Fruit fly (Drosophila melanogaster) whole organism, adult: ENCODE data around the gene brwl.
A peak's percentile ranks its signal among the peaks of the same experiment; 100 is the strongest.

Experiments
- CG11617 ChIP-seq: fragments of 200-800 bp; sonication (Bioruptor generic); optimal IDR thresholded peaks from 2 replicates; lab custom pipeline; 2017; ENCODE audit warnings: mild to moderate bottlenecking, missing biosample characterization, missing genetic modification reagents, missing genetic modification characterization
- CG12768 ChIP-seq: fragments of 200-800 bp; sonication (Bioruptor generic); optimal IDR thresholded peaks from 2 replicates; lab custom pipeline; 2017; ENCODE audit warnings: missing biosample characterization, missing genetic modification characterization, mild to moderate bottlenecking, moderate library complexity, missing genetic modification reagents
- CG14711 ChIP-seq: fragments of 200-800 bp; sonication (Bioruptor generic); optimal IDR thresholded peaks from 2 replicates; lab custom pipeline; 2018; ENCODE audit warnings: missing biosample characterization, mild to moderate bottlenecking, missing genetic modification characterization, moderate library complexity
- CG1620 ChIP-seq: fragments of 200-800 bp; sonication (Bioruptor generic); optimal IDR thresholded peaks from 2 replicates; lab custom pipeline; 2016; ENCODE audit warnings: missing biosample characterization, missing genetic modification characterization
- CG33017 ChIP-seq: fragments of 200-800 bp; sonication (Bioruptor generic); optimal IDR thresholded peaks from 2 replicates; lab custom pipeline; 2018; ENCODE audit warnings: missing biosample characterization, mild to moderate bottlenecking, missing genetic modification characterization, moderate library complexity
- CG5204 ChIP-seq: fragments of 200-800 bp; sonication (Bioruptor generic); optimal IDR thresholded peaks from 2 replicates; lab custom pipeline; 2016; ENCODE audit warnings: missing biosample characterization, missing genetic modification characterization
- CG7045 ChIP-seq: fragments of 200-800 bp; sonication (Bioruptor generic); optimal IDR thresholded peaks from 2 replicates; lab custom pipeline; 2017; ENCODE audit warnings: missing biosample characterization, mild to moderate bottlenecking, missing genetic modification characterization
- CG7101 ChIP-seq: fragments of 200-800 bp; sonication (Bioruptor generic); optimal IDR thresholded peaks from 2 replicates; lab custom pipeline; 2018; ENCODE audit warnings: missing biosample characterization, mild to moderate bottlenecking, missing genetic modification characterization, moderate library complexity
- Clk ChIP-seq: fragments of 200-800 bp; sonication (Bioruptor generic); optimal IDR thresholded peaks from 2 replicates; lab custom pipeline; 2017; ENCODE audit warnings: missing biosample characterization, missing genetic modification characterization
- Crg-1 ChIP-seq: fragments of 200-800 bp; sonication (Bioruptor generic); optimal IDR thresholded peaks from 2 replicates; lab custom pipeline; 2016; ENCODE audit warnings: missing biosample characterization, missing genetic modification characterization
- Hr96 ChIP-seq: fragments of 200-800 bp; sonication (Bioruptor generic); optimal IDR thresholded peaks from 2 replicates; lab custom pipeline; 2016; ENCODE audit warnings: missing biosample characterization, missing genetic modification characterization
- Mnt ChIP-seq: fragments of 200-800 bp; sonication (Bioruptor generic); optimal IDR thresholded peaks from 2 replicates; lab custom pipeline; 2016; ENCODE audit warnings: missing biosample characterization, mild to moderate bottlenecking, missing genetic modification characterization
- bab1 ChIP-seq: fragments of 200-800 bp; sonication (Bioruptor generic); optimal IDR thresholded peaks from 3 replicates; lab custom pipeline; 2019; ENCODE audit warnings: missing biosample characterization, mild to moderate bottlenecking, missing genetic modification characterization, moderate library complexity
- cic ChIP-seq: fragments of 200-800 bp; sonication (Bioruptor generic); optimal IDR thresholded peaks from 2 replicates; lab custom pipeline; 2017; ENCODE audit warnings: missing biosample characterization, mild to moderate bottlenecking, missing genetic modification characterization, moderate library complexity
- cnc ChIP-seq, 2 experiments: fragments of >200 bp; optimal IDR thresholded peaks; 2 replicates each; lab custom pipeline; 2017
- kay ChIP-seq: fragments of 200-800 bp; sonication (Bioruptor generic); peaks from one replicate; lab custom pipeline; 2016; ENCODE audit warnings: missing biosample characterization, missing genetic modification characterization, borderline replicate concordance
- ovo ChIP-seq: fragments of 200-800 bp; sonication (Bioruptor generic); optimal IDR thresholded peaks from 2 replicates; lab custom pipeline; 2016; ENCODE audit warnings: missing biosample characterization, missing genetic modification characterization
- pad ChIP-seq: fragments of 200-800 bp; sonication (Bioruptor generic); optimal IDR thresholded peaks from 3 replicates; lab custom pipeline; 2017; ENCODE audit warnings: missing biosample characterization, missing genetic modification characterization, mild to moderate bottlenecking, moderate library complexity, missing genetic modification reagents
- tj ChIP-seq: fragments of 200-800 bp; sonication (Bioruptor generic); optimal IDR thresholded peaks from 3 replicates; lab custom pipeline; 2017; ENCODE audit warnings: missing biosample characterization, mild to moderate bottlenecking, missing genetic modification characterization, moderate library complexity
- toe ChIP-seq: fragments of 200-800 bp; sonication (Bioruptor generic); optimal IDR thresholded peaks from 2 replicates; lab custom pipeline; 2016; ENCODE audit warnings: missing biosample characterization, missing genetic modification characterization

The brwl gene

DNA sequence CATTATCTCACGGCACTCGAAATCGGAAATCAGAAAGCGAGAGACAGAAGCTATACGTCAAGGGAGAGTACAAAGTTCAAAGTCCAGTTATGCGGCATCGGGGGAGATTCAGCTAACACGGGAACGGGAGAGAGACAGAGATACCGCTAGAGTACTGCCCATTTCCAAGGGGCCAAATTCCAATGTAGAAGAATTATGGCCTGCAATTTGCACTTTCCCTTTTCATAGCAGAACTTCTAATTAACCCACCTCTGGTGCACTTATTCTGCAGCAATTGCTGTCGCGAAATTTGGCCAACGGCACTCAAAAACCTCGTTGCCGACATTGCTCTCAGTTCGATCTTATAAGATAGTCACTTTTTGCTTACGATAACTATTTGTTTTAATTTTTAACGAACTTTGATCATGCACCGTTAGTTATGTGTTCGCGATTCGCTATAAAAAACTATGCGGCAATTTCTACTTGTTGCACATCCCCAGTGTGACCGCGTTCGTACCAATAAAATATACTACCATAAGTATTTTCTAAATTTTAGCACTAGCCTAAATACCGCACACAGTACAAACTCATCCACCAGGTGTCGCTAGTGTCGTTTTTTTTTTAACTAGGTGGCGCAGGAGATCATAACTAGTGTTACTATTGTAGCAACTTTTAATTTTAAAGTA, 7.7 kb downstream of the brwl start, which contains the start of gene Mtpalpha:
Gene Mtpalpha (minus strand): TSS at position 501 of the 665 bp plus-strand sequence.
- peak; percentile 75 for TF ChIP-seq CG7045
- peak; percentile 85 for TF ChIP-seq toe
- TF ChIP-seq CG33017 (tag; lab: Kevin White, UChicago) = peak; percentile 37
- TF ChIP-seq CG7101 (tag; lab: Kevin White, UChicago) = peak; percentile 7
- peak; percentile 85 for TF ChIP-seq bab1 (GFP tag; lab: Kevin White, UChicago)
- peak; percentile 98 for TF ChIP-seq CG12768 (GFP tag; lab: Kevin White, UChicago)
- peak; percentile 72 for TF ChIP-seq CG5204 (GFP tag; lab: Kevin White, UChicago)
- peak; percentile 77 for TF ChIP-seq tj (GFP tag; lab: Kevin White, UChicago)
- peak; percentile 57 for TF ChIP-seq Crg-1 (GFP tag; lab: Kevin White, UChicago)
- no peak for TF ChIP-seq cnc (optimal IDR thresholded peaks at IDR 0.05; lab: Kevin White, UChicago)
- peak; percentile 87 for TF ChIP-seq Hr96 (GFP tag; lab: Kevin White, UChicago)
- peak; percentile 48 for TF ChIP-seq ovo (GFP tag; lab: Kevin White, UChicago)
- TF ChIP-seq kay = peak; percentile 79
- TF ChIP-seq CG1620 = peak; percentile 35
- TF ChIP-seq Mnt (GFP tag; lab: Kevin White, UChicago) = peak; percentile 28
- TF ChIP-seq CG14711 (tag; lab: Kevin White, UChicago) = no peak
- peak; percentile 36 for TF ChIP-seq cic
- TF ChIP-seq CG11617 = peak; percentile 84
- TF ChIP-seq pad (GFP tag; lab: Kevin White, UChicago) = peak; percentile 15
- TF ChIP-seq Clk (GFP tag; lab: Kevin White, UChicago) = peak; percentile 57

DNA sequence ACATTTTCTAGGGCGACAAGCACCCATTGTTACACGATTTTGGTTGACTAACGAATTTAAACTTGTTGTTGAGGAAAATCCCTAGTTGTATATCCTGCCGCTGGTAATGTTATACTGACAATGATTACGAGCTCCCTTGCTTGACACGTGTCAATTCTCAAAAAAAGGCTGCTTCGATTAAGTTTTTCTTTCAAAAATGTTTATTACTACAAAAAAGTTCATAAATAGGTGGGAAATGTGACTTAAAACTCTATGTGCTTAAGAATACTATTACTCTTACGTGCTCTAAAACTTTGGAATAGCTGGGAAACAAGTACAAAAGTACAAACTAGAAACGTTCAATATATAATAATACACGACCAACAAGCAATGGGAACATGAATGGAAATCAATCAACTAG, 10.8 kb downstream of the brwl start, which contains the start of gene CG31709:
Gene CG31709 (minus strand): TSS at position 101 of the 400 bp plus-strand sequence.
- no peak for TF ChIP-seq CG14711 (tag; lab: Kevin White, UChicago)
- no peak for TF ChIP-seq cic
- no peak for TF ChIP-seq CG12768 (GFP tag; lab: Kevin White, UChicago)
- TF ChIP-seq CG33017 (tag; lab: Kevin White, UChicago) = no peak
- TF ChIP-seq tj (GFP tag; lab: Kevin White, UChicago) = no peak
- TF ChIP-seq CG5204 (GFP tag; lab: Kevin White, UChicago) = no peak
- TF ChIP-seq Clk (GFP tag; lab: Kevin White, UChicago) = no peak
- no peak for TF ChIP-seq CG11617
- no peak for TF ChIP-seq Mnt (GFP tag; lab: Kevin White, UChicago)

DNA sequence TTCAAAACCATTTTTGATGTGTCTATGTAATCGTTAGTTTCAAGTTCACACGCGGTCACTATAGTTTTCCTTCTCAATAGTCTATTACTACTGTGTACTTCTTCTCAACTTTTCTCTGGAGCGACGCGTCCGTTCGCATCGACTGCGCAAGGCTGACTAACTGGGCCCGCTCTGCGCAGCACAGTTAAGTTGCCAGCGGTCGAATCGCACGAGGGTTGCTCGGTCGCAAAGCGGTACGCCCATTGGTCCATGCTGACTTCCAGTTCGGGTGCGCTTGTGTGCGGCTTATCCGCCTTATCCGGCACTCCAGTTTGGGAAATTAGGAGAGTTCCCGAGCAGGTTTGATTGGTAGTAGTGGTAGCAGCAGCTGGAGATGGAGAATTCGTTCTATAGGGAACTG, 12.9 kb downstream of the brwl start, which contains the start of gene gcm:
Gene gcm (minus strand): TSS at position 164 of the 400 bp plus-strand sequence.
- no peak for TF ChIP-seq Hr96 (GFP tag; lab: Kevin White, UChicago)
- no peak for TF ChIP-seq CG33017 (tag; lab: Kevin White, UChicago)
- TF ChIP-seq kay = no peak
- no peak for TF ChIP-seq CG7101 (tag; lab: Kevin White, UChicago)
- TF ChIP-seq Mnt (GFP tag; lab: Kevin White, UChicago) = no peak
- no peak for TF ChIP-seq CG5204 (GFP tag; lab: Kevin White, UChicago)
- no peak for TF ChIP-seq Crg-1 (GFP tag; lab: Kevin White, UChicago)
- no peak for TF ChIP-seq toe
- no peak for TF ChIP-seq cic
- no peak for TF ChIP-seq cnc (optimal IDR thresholded peaks at IDR 0.05; lab: Kevin White, UChicago)
- TF ChIP-seq CG12768 (GFP tag; lab: Kevin White, UChicago) = no peak
- no peak for TF ChIP-seq tj (GFP tag; lab: Kevin White, UChicago)
- no peak for TF ChIP-seq CG1620
- TF ChIP-seq CG14711 (tag; lab: Kevin White, UChicago) = no peak
- TF ChIP-seq ovo (GFP tag; lab: Kevin White, UChicago) = no peak
- no peak for TF ChIP-seq Clk (GFP tag; lab: Kevin White, UChicago)
- TF ChIP-seq pad (GFP tag; lab: Kevin White, UChicago) = no peak
- no peak for TF ChIP-seq bab1 (GFP tag; lab: Kevin White, UChicago)

DNA sequence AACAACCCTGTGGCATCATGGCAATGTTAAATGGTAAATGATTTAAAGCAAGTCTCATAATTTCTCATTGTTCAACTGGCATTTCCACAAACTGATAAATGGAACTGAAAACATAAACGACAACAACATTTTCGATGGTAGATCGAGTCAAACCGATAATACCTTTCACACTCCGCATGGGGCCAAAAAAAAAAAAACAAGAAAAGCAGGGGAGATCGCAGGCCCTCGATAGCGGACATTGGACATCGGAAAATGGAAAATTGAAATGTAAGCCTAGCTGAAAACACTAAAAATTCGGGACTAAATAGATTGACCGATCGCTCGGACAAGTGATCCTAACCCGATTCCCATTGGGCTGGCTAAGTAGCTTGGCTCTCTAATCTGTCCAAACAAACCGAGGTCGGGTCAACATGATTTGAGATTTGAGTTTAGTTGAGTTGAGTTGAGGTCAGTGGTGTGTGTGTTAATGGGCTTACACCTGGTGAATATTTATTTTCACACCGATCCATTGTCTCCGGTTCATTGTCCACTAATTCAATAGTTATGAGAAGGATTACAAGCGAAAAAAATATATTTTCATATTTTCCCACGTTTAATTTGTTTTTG, 15.5 kb downstream of the brwl start:
- no peak for TF ChIP-seq CG7101 (tag; lab: Kevin White, UChicago)
- no peak for TF ChIP-seq tj (GFP tag; lab: Kevin White, UChicago)
- no peak for TF ChIP-seq pad (GFP tag; lab: Kevin White, UChicago)
- no peak for TF ChIP-seq bab1 (GFP tag; lab: Kevin White, UChicago)
- no peak for TF ChIP-seq Clk (GFP tag; lab: Kevin White, UChicago)
- TF ChIP-seq CG11617 = no peak
- TF ChIP-seq CG7045 = no peak
- no peak for TF ChIP-seq cic
- no peak for TF ChIP-seq kay
- TF ChIP-seq toe = no peak
- no peak for TF ChIP-seq cnc (optimal IDR thresholded peaks at IDR 0.05; lab: Kevin White, UChicago)
- no peak for TF ChIP-seq CG5204 (GFP tag; lab: Kevin White, UChicago)
- TF ChIP-seq Hr96 (GFP tag; lab: Kevin White, UChicago) = no peak
- TF ChIP-seq CG1620 = no peak
- no peak for TF ChIP-seq Mnt (GFP tag; lab: Kevin White, UChicago)
- no peak for TF ChIP-seq ovo (GFP tag; lab: Kevin White, UChicago)
- no peak for TF ChIP-seq CG33017 (tag; lab: Kevin White, UChicago)

DNA sequence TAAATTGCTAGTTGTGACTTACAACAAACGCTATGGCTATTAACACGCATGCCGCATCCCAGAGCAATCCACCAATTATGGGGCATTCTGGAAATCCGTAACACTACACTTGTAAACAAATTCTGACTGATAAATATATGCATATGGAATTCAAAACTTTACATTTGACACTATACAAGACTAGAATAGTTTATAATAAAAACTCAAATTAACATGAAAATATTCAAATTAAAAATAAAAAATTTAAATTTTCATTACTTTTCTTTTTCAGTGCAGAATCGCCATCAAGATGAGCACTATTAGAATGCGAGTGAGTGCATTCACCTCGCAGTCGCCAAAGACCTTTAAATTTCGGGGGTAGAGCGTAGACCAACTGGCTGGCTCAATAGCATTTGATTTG, 17.3 kb downstream of the brwl start:
- TF ChIP-seq CG1620 = no peak
- TF ChIP-seq CG12768 (GFP tag; lab: Kevin White, UChicago) = no peak
- TF ChIP-seq Hr96 (GFP tag; lab: Kevin White, UChicago) = no peak
- TF ChIP-seq CG7101 (tag; lab: Kevin White, UChicago) = no peak
- TF ChIP-seq tj (GFP tag; lab: Kevin White, UChicago) = no peak
- TF ChIP-seq CG11617 = no peak
- no peak for TF ChIP-seq CG14711 (tag; lab: Kevin White, UChicago)
- TF ChIP-seq kay = no peak
